Worm (Caenorhabditis elegans): ENCODE results near the gene C33B4.5.

DNA sequence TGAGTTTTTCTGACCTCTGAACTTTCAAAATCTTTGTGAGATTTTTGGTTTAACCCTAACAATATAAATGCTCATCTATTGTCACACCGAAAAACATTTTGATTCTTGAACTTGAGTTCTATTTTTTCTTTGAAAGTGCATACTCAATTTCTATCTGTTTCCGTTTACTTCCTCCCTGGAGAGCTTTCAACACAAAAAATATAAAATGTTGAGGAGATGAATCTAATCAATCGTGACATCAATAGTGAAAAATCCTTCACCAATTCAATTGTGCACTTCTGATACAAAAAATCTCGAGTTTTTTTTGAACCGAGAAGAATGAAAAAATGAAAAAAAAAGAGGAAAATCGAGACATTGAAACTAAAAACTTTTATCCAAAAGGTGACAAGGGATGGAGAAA is 21.4 kb upstream of the C33B4.5 start:
- TF ChIP-seq F10E7.11 (tag; optimal IDR thresholded peaks at IDR 0.05) (no peak), F22D6.2 (tag; optimal IDR thresholded peaks at IDR 0.05) (no peak)

Data from whole organism, young adult.